Fruit fly (Drosophila melanogaster) whole organism, embryonic: Measurements from ENCODE around the gene CG6231.

Experiments
- ATbp ChIP-seq: fragments of 200-800 bp; sonication (Bioruptor generic); optimal IDR thresholded peaks from 2 replicates; lab custom pipeline; 2017; ENCODE audit warnings: missing biosample characterization, mild to moderate bottlenecking, missing genetic modification characterization, missing genetic modification reagents
- Ada2b ChIP-seq: fragments of 200-800 bp; sonication (Bioruptor generic); IDR thresholded peaks from 2 replicates; pipeline ENCODE4 v1.3.6; 2022; ENCODE audit warnings: missing biosample characterization, missing genetic modification characterization
- Atf3 ChIP-seq: fragments of 200-800 bp; sonication (Bioruptor generic); optimal IDR thresholded peaks from 3 replicates; lab custom pipeline; 2016; ENCODE audit warnings: missing biosample characterization, missing genetic modification characterization
- Awh ChIP-seq: fragments of 200-800 bp; sonication (Bioruptor generic); IDR thresholded peaks from 2 replicates; pipeline ENCODE4, ENCODE4 v1.3.6; 2022; ENCODE audit warnings: missing biosample characterization, missing genetic modification characterization
- Bgb ChIP-seq: fragments of 200-800 bp; sonication (Bioruptor generic); IDR thresholded peaks from 2 replicates; pipeline ENCODE4 v1.3.6; 2022; ENCODE audit warnings: missing biosample characterization, missing genetic modification characterization; ENCODE audit not compliant: partially characterized antibody
- CG10274 ChIP-seq: fragments of 200-800 bp; sonication (Bioruptor generic); optimal IDR thresholded peaks from 3 replicates; lab custom pipeline; 2017; ENCODE audit warnings: missing biosample characterization, mild to moderate bottlenecking, missing genetic modification characterization
- CG10979 ChIP-seq: fragments of 200-800 bp; sonication (Bioruptor generic); optimal IDR thresholded peaks from 2 replicates; lab custom pipeline; 2018; ENCODE audit warnings: missing biosample characterization, mild to moderate bottlenecking, missing genetic modification characterization, moderate library complexity
- CG13296 ChIP-seq: fragments of 200-800 bp; sonication (Bioruptor generic); optimal IDR thresholded peaks from 3 replicates; lab custom pipeline; 2018; ENCODE audit warnings: missing biosample characterization, mild to moderate bottlenecking, missing genetic modification characterization
- CG13624 ChIP-seq: fragments of 200-800 bp; sonication (Bioruptor generic); optimal IDR thresholded peaks from 2 replicates; lab custom pipeline; 2016; ENCODE audit warnings: missing biosample characterization, missing genetic modification characterization
- CG14050 ChIP-seq: fragments of 200-800 bp; sonication (Bioruptor generic); IDR thresholded peaks from 3 replicates; pipeline ENCODE4 v1.3.6; 2022; ENCODE audit warnings: missing biosample characterization, missing genetic modification characterization
- CG15601 ChIP-seq: fragments of 200-800 bp; sonication (Bioruptor generic); optimal IDR thresholded peaks from 3 replicates; lab custom pipeline; 2019; ENCODE audit warnings: missing biosample characterization, mild to moderate bottlenecking, missing genetic modification characterization, moderate library complexity
- CG16815 ChIP-seq: fragments of 200-800 bp; sonication (Bioruptor generic); optimal IDR thresholded peaks from 3 replicates; lab custom pipeline; 2017; ENCODE audit warnings: missing biosample characterization, mild to moderate bottlenecking, missing genetic modification characterization
- CG18262 ChIP-seq: fragments of 200-800 bp; optimal IDR thresholded peaks from 3 replicates; lab custom pipeline; 2019; ENCODE audit warnings: missing biosample characterization, mild to moderate bottlenecking, missing genetic modification characterization, moderate library complexity
- CG34224 ChIP-seq: fragments of 200-800 bp; sonication (Bioruptor generic); IDR thresholded peaks from 3 replicates; pipeline ENCODE4 v1.3.6; 2022; ENCODE audit warnings: missing biosample characterization, missing genetic modification characterization; ENCODE audit not compliant: partially characterized antibody
- CG34422 ChIP-seq: fragments of 200-800 bp; sonication (Bioruptor generic); IDR thresholded peaks from 3 replicates; pipeline ENCODE4 v1.3.6; 2022; ENCODE audit warnings: missing biosample characterization, missing genetic modification characterization
- CG4404 ChIP-seq: fragments of 200-800 bp; sonication (Bioruptor generic); IDR thresholded peaks from 2 replicates; pipeline ENCODE4 v1.3.6; 2022; ENCODE audit warnings: missing biosample characterization, missing genetic modification characterization
- CG7357 ChIP-seq: fragments of 200-800 bp; sonication (Bioruptor generic); IDR thresholded peaks from 3 replicates; pipeline ENCODE4 v1.3.6; 2022; ENCODE audit warnings: missing biosample characterization, missing genetic modification characterization
- CG8359 ChIP-seq: fragments of 200-800 bp; sonication (Bioruptor generic); optimal IDR thresholded peaks from 2 replicates; lab custom pipeline; 2017; ENCODE audit warnings: missing biosample characterization, mild to moderate bottlenecking, missing genetic modification characterization, borderline replicate concordance
- CG8765 ChIP-seq: fragments of 200-800 bp; sonication (Bioruptor generic); IDR thresholded peaks from 2 replicates; pipeline ENCODE4 v1.3.6; 2022; ENCODE audit warnings: missing biosample characterization, missing genetic modification characterization
- CTCF ChIP-seq: fragments of 200-800 bp; sonication (Bioruptor generic); optimal IDR thresholded peaks from 2 replicates; lab custom pipeline; 2017; ENCODE audit warnings: missing biosample characterization, mild to moderate bottlenecking, missing genetic modification characterization, moderate library complexity
- CoRest ChIP-seq: fragments of 200-800 bp; sonication (Bioruptor generic); optimal IDR thresholded peaks from 3 replicates; lab custom pipeline; 2018; ENCODE audit warnings: missing biosample characterization, mild to moderate bottlenecking, missing genetic modification characterization, moderate library complexity
- Fer3 ChIP-seq: fragments of 200-800 bp; sonication (Bioruptor generic); optimal IDR thresholded peaks from 2 replicates; lab custom pipeline; 2018; ENCODE audit warnings: missing biosample characterization, mild to moderate bottlenecking, missing genetic modification characterization, moderate library complexity
- HLHmδ ChIP-seq: fragments of 200-800 bp; sonication (Bioruptor generic); optimal IDR thresholded peaks from 2 replicates; lab custom pipeline; 2018; ENCODE audit warnings: missing biosample characterization, mild to moderate bottlenecking, missing genetic modification characterization, moderate library complexity
- HmgZ ChIP-seq: fragments of 200-800 bp; sonication (Bioruptor generic); optimal IDR thresholded peaks from 2 replicates; lab custom pipeline; 2018; ENCODE audit warnings: missing biosample characterization, mild to moderate bottlenecking, missing genetic modification characterization
- Hsf ChIP-seq: fragments of 200-800 bp; sonication (Bioruptor generic); optimal IDR thresholded peaks from 3 replicates; lab custom pipeline; 2016; ENCODE audit warnings: missing biosample characterization, missing genetic modification characterization
- MTF-1 ChIP-seq: fragments of 200-800 bp; sonication (Bioruptor generic); optimal IDR thresholded peaks from 2 replicates; lab custom pipeline; 2018; ENCODE audit warnings: missing biosample characterization, mild to moderate bottlenecking, missing genetic modification characterization, borderline replicate concordance
- NfI ChIP-seq: fragments of 200-800 bp; sonication (Bioruptor generic); optimal IDR thresholded peaks from 3 replicates; lab custom pipeline; 2018; ENCODE audit warnings: missing biosample characterization, mild to moderate bottlenecking, missing genetic modification characterization, moderate library complexity
- Ptx1 ChIP-seq: fragments of 200-800 bp; sonication (Bioruptor generic); IDR thresholded peaks from 2 replicates; pipeline ENCODE4 v1.3.6; 2022; ENCODE audit warnings: missing biosample characterization, missing genetic modification characterization
- Sry-β ChIP-seq: fragments of 200-800 bp; sonication (Bioruptor generic); optimal IDR thresholded peaks from 2 replicates; lab custom pipeline; 2018; ENCODE audit warnings: missing biosample characterization, mild to moderate bottlenecking, missing genetic modification characterization, moderate library complexity
- ac ChIP-seq: fragments of 200-800 bp; sonication (Bioruptor generic); optimal IDR thresholded peaks from 3 replicates; lab custom pipeline; 2017; ENCODE audit warnings: missing biosample characterization, mild to moderate bottlenecking, missing genetic modification characterization
- ash1 ChIP-seq: fragments of 200-800 bp; sonication (Bioruptor generic); optimal IDR thresholded peaks from 2 replicates; lab custom pipeline; 2018; ENCODE audit warnings: missing biosample characterization, mild to moderate bottlenecking, missing genetic modification characterization
- br ChIP-seq: fragments of >200 bp; optimal IDR thresholded peaks from 2 replicates; lab custom pipeline; 2017
- chinmo ChIP-seq: fragments of 200-800 bp; sonication (Bioruptor generic); IDR thresholded peaks from 4 replicates; pipeline ENCODE4 v1.3.6; 2022; ENCODE audit warnings: missing biosample characterization, missing genetic modification characterization; ENCODE audit not compliant: partially characterized antibody
- ci ChIP-seq: fragments of 200-800 bp; sonication (Bioruptor generic); IDR thresholded peaks from 3 replicates; pipeline ENCODE4 v1.3.6; 2022; ENCODE audit warnings: missing biosample characterization, missing genetic modification characterization
- emc ChIP-seq: fragments of 200-800 bp; sonication (Bioruptor generic); optimal IDR thresholded peaks from 2 replicates; lab custom pipeline; 2016; ENCODE audit warnings: missing biosample characterization, missing genetic modification characterization
- gce ChIP-seq: fragments of 200-800 bp; sonication (Bioruptor generic); IDR thresholded peaks from 3 replicates; pipeline ENCODE4 v1.3.6; 2022; ENCODE audit warnings: missing biosample characterization, missing genetic modification characterization
- gcm2 ChIP-seq: fragments of 200-800 bp; sonication (Bioruptor generic); optimal IDR thresholded peaks from 2 replicates; lab custom pipeline; 2016; ENCODE audit warnings: missing biosample characterization, missing genetic modification characterization
- grau ChIP-seq: fragments of 200-800 bp; optimal IDR thresholded peaks from 3 replicates; lab custom pipeline; 2019; ENCODE audit warnings: missing biosample characterization, mild to moderate bottlenecking, missing genetic modification characterization, moderate library complexity
- hb ChIP-seq: fragments of 200-800 bp; sonication (Bioruptor generic); IDR thresholded peaks from 3 replicates; pipeline ENCODE4 v1.3.6; 2022; ENCODE audit warnings: missing biosample characterization, missing genetic modification characterization; ENCODE audit not compliant: partially characterized antibody
- hbn ChIP-seq: fragments of 200-800 bp; sonication (Bioruptor generic); IDR thresholded peaks from 2 replicates; pipeline ENCODE4 v1.3.6; 2022; ENCODE audit warnings: missing biosample characterization, missing genetic modification characterization; ENCODE audit not compliant: partially characterized antibody
- her ChIP-seq: fragments of 200-800 bp; sonication (Bioruptor generic); optimal IDR thresholded peaks from 2 replicates; lab custom pipeline; 2016; ENCODE audit warnings: missing biosample characterization, missing genetic modification characterization
- onecut ChIP-seq: fragments of 200-800 bp; sonication (Bioruptor generic); IDR thresholded peaks from 2 replicates; pipeline ENCODE4 v1.3.6; 2022; ENCODE audit warnings: missing biosample characterization, missing genetic modification characterization
- pb ChIP-seq: fragments of 200-800 bp; sonication (Bioruptor generic); optimal IDR thresholded peaks from 3 replicates; lab custom pipeline; 2016; ENCODE audit warnings: missing biosample characterization, missing genetic modification characterization
- ssp ChIP-seq: fragments of 200-800 bp; sonication (Bioruptor generic); IDR thresholded peaks from 2 replicates; pipeline ENCODE4 v1.3.6; 2022; ENCODE audit warnings: missing biosample characterization, missing genetic modification characterization
- trh ChIP-seq: fragments of 200-800 bp; sonication (Bioruptor generic); optimal IDR thresholded peaks from 2 replicates; lab custom pipeline; 2016; ENCODE audit warnings: missing biosample characterization, missing genetic modification characterization
- unc-4 ChIP-seq: fragments of 200-800 bp; sonication (Bioruptor generic); IDR thresholded peaks from 2 replicates; pipeline ENCODE4 v1.3.6; 2022; ENCODE audit warnings: missing biosample characterization, missing genetic modification characterization; ENCODE audit not compliant: partially characterized antibody
- yki ChIP-seq: fragments of >200 bp; optimal IDR thresholded peaks from 3 replicates; lab custom pipeline; 2018

Gene CG6231

DNA sequence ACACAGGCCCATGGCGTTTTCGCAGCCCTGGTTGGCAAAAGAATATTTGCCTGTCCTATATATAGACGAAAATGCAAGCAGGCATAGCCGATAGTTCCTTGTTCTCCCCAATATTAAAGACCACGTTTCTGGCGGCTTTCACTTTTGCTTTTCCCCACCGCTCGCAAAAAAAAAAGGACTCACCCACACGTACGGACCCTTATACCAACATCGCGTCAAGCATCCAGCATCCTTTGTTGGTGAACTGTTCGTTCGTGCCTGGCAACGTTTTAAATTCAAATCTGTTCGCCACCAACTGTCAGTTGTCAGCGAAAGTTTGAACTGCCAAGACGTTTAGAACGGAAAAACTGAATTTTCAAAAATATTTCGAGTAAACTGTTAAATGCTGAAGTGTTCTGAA lies 26.9 kb upstream of the CG6231 start, which contains the start of gene ort:
ort (plus strand) TSS at position 301 of the 400 bp plus-strand sequence.
- TF ChIP-seq CG15601 (tag; lab: Kevin White, UChicago): no peak
- no peak for TF ChIP-seq NfI (GFP tag; lab: Kevin White, UChicago)
- no peak for TF ChIP-seq CG7357
- TF ChIP-seq CoRest (tag; lab: Kevin White, UChicago): no peak
- TF ChIP-seq Fer3 (tag; lab: Kevin White, UChicago): no peak
- TF ChIP-seq Ada2b (GFP tag; lab: Robert Waterston, UW): no peak
- TF ChIP-seq Awh (GFP tag; lab: Robert Waterston, UW): no peak
- no peak for TF ChIP-seq HLHmδ (GFP tag; lab: Kevin White, UChicago)
- no peak for TF ChIP-seq ssp
- no peak for TF ChIP-seq chinmo (GFP tag; lab: Robert Waterston, UW)
- no peak for TF ChIP-seq Atf3 (GFP tag; lab: Kevin White, UChicago)
- TF ChIP-seq CG16815: no peak
- no peak for TF ChIP-seq Hsf (GFP tag; lab: Kevin White, UChicago)
- no peak for TF ChIP-seq CG8359
- TF ChIP-seq CG4404 (GFP tag; lab: Robert Waterston, UW): no peak
- TF ChIP-seq grau (tag; lab: Kevin White, UChicago): no peak

DNA sequence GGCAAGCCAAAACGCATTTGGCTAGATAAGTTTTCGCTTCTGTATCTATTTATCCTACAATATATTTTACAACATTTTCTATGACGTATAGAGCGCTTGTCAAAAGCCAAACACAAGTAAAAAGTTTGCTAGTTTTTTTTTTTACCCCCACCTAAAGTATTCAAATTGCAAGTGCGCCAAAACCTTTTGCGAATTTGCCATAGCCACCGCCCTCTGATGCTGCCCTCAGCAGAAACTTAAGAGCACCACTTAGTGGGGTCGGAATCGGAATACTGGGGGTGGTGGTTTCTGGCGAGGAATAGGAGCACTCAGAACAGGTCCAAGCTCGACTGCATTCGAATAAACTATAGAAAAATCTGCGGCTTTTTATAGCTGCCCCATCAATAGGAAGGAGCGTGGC lies 25.2 kb upstream of the CG6231 start, which contains the start of gene CG6184:
CG6184 (minus strand) TSS at position 101 of the 400 bp plus-strand sequence.
- no peak for TF ChIP-seq yki (lab: Kevin White, UChicago)
- TF ChIP-seq CG4404 (GFP tag; lab: Robert Waterston, UW): no peak
- no peak for TF ChIP-seq Sry-β (GFP tag; lab: Kevin White, UChicago)
- TF ChIP-seq gcm2 (GFP tag; lab: Kevin White, UChicago): no peak
- TF ChIP-seq gce (GFP tag; lab: Robert Waterston, UW): no peak
- TF ChIP-seq her (GFP tag; lab: Kevin White, UChicago): no peak
- TF ChIP-seq CTCF (GFP tag; lab: Kevin White, UChicago): no peak
- no peak for TF ChIP-seq MTF-1 (GFP tag; lab: Kevin White, UChicago)
- TF ChIP-seq CG13624 (GFP tag; lab: Kevin White, UChicago): no peak
- no peak for TF ChIP-seq ATbp
- no peak for TF ChIP-seq CG13296 (GFP tag; lab: Kevin White, UChicago)
- TF ChIP-seq CG10274: no peak
- TF ChIP-seq ac: no peak

DNA sequence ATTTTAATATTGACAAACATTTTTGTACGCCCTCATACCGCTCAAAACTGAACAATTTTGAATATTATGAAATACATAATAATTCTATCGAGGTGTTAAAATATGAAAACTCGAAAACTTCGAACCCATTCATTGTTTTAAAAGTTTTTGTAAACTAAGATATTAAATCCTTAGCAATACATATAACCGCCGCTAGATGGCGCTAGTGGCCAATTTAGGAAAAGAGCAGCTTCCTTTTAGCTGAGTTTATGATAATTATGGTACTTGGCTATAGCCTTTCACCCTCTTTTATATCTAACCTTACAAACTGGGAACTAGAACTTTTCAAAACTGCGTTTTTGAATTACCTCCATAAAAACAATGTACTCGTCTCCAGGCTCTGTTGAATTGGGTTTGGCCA lies 24.7 kb upstream of the CG6231 start:
- TF ChIP-seq CTCF (GFP tag; lab: Kevin White, UChicago) (peak; percentile 61), Ptx1 (GFP tag; lab: Robert Waterston, UW) (no peak)
- TF ChIP-seq, all 482 proteins: peak for 1

DNA sequence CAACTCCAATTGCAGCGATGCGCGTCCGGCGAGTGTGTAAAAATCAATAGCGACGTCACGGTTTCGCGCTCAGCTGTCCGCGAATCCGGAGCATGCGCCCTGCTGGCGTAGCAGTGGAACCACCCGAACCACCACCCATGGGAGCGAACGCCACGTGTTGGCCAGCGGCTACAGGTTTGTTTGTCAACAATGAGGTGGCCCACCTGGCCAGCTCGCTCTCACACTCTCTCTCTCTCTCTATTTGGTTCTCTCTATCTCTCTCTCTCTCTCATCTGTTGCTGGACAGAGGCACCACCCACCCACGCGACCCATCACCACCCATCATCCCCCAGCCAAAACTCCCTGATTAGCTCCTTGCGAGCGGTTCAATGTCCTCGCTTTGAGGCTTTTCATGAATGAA lies 23.9 kb upstream of the CG6231 start:
- no peak for TF ChIP-seq HmgZ (tag; lab: Kevin White, UChicago)
- no peak for TF ChIP-seq pb (GFP tag; lab: Kevin White, UChicago)
- peak; percentile 78; the same call in 2 of the 3 replicates for TF ChIP-seq CG34422 (GFP tag; lab: Robert Waterston, UW)
- TF ChIP-seq CG10979 (tag; lab: Kevin White, UChicago): no peak
- no peak for TF ChIP-seq CG14050
- TF ChIP-seq hbn: 0 out of 2 replicates have a peak, but pooled peaks have one; percentile 25
- TF ChIP-seq emc: no peak
- TF ChIP-seq trh (GFP tag; lab: Kevin White, UChicago): no peak
- peak; percentile 25; the same call in 1 of the 2 replicates for TF ChIP-seq unc-4 (GFP tag; lab: Robert Waterston, UW)
- peak; percentile 11; the same call in 1 of the 2 replicates for TF ChIP-seq Bgb (GFP tag; lab: Robert Waterston, UW)
- TF ChIP-seq CG34224 (GFP tag; lab: Robert Waterston, UW): peak; percentile 45; the same call in 2 of the 3 replicates
- no peak for TF ChIP-seq CG18262 (tag; lab: Kevin White, UChicago)
- TF ChIP-seq ci: no peak
- no peak for TF ChIP-seq HLHmδ (GFP tag; lab: Kevin White, UChicago)
- TF ChIP-seq onecut: peak; percentile 99
- no peak for TF ChIP-seq ash1 (GFP tag; lab: Kevin White, UChicago)
- TF ChIP-seq br (lab: Kevin White, UChicago): no peak
- TF ChIP-seq CG8765: no peak
- no peak for TF ChIP-seq hb (GFP tag; lab: Robert Waterston, UW)
